Worm (Caenorhabditis elegans) whole organism, L4/young adult: ENCODE results near the gene Y69A2AR.1.

Source experiments
- W03F9.2 ChIP-seq: fragments of 150-350 bp; optimal IDR thresholded peaks from 2 replicates; lab custom pipeline; 2014; ENCODE audit warnings: missing biosample characterization, missing genetic modification characterization
- dao-5 ChIP-seq: sonication (generic microtip); optimal IDR thresholded peaks from 2 replicates; lab custom pipeline; 2016; ENCODE audit warnings: missing genotype, missing genetic modification characterization, moderate library complexity, missing compliant biosample characterization
- him-1 ChIP-seq: sonication (generic microtip); optimal IDR thresholded peaks from 2 replicates; lab custom pipeline; 2016; ENCODE audit warnings: missing genotype, missing genetic modification reagents, missing genetic modification characterization, missing compliant biosample characterization

- TF ChIP-seq him-1 (no peak), W03F9.2 (tag; lab: Kevin White, UChicago) (no peak), dao-5 (tag; lab: Kevin White, UChicago) (no peak)
Measured at ce11 chrIV:2677687-2678086, 10.8 kb downstream of the Y69A2AR.1 start.
